Fruit fly (Drosophila melanogaster): ENCODE data around the gene HLH4C.

DNA sequence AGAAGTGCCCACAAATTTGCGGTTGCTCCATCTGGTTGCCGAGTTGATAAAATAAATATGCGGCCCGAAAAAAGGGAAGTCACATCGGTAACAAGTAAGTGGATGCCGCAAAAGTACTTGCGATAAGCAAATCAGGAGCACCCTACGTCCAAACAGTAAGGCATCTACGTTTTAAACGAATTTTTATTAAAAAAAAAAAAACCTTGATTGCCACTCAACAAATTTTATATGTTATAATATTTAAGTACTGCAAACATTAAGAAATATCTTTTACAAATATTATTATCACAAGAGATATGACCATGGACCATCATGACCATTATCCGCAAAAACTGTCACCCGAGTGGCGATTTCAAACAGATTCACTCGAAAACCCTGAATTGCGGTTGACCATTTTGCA is 43.1 kb downstream of the HLH4C start:
- no peak for TF ChIP-seq CG8319 (GFP tag; optimal IDR thresholded peaks at IDR 0.05)
- TF ChIP-seq Eip75B (GFP tag; optimal IDR thresholded peaks at IDR 0.05), result no peak
- TF ChIP-seq Blimp-1 (GFP tag; optimal IDR thresholded peaks at IDR 0.05), result no peak
- TF ChIP-seq Hr39 (GFP tag; optimal IDR thresholded peaks at IDR 0.05), result no peak
- TF ChIP-seq Sox14 (GFP tag; optimal IDR thresholded peaks at IDR 0.05), result no peak
- no peak for TF ChIP-seq CG16779 (tag; optimal IDR thresholded peaks at IDR 0.05)

All from whole organism, prepupa.